Worm (Caenorhabditis elegans): ENCODE results near the gene M02D8.2.

- TF ChIP-seq med-1 (GFP tag; optimal IDR thresholded peaks at IDR 0.05; ENCODE audit: insufficient read depth) (no peak), cog-1 (tag; optimal IDR thresholded peaks at IDR 0.05) (no peak), ztf-23 (GFP tag; IDR thresholded peaks at IDR 0.05) (no peak), T22C8.4 (GFP tag; IDR thresholded peaks at IDR 0.05) (no peak), ref-1 (GFP tag; conservative IDR thresholded peaks at IDR 0.05) (no peak), ztf-29 (GFP tag; IDR thresholded peaks at IDR 0.05) (no peak)
These were observed 16.3 kb upstream of the M02D8.2 start, which contains the start of gene tnt-2 for ce11 chrX:8723127-8723600.
